Fruit fly (Drosophila melanogaster) whole organism, embryonic: ENCODE data around the gene Ns4.

ENCODE experiments used
- ATbp ChIP-seq: fragments of 200-800 bp; sonication (Bioruptor generic); optimal IDR thresholded peaks from 2 replicates; lab custom pipeline; 2017; ENCODE audit warnings: missing biosample characterization, mild to moderate bottlenecking, missing genetic modification characterization, missing genetic modification reagents
- BEAF-32 ChIP-seq: fragments of 200-800 bp; sonication (Bioruptor generic); optimal IDR thresholded peaks from 3 replicates; lab custom pipeline; 2017; ENCODE audit warnings: missing biosample characterization, missing genetic modification characterization, mild to moderate bottlenecking, moderate library complexity, missing genetic modification reagents
- CG10543 ChIP-seq: fragments of 200-800 bp; sonication (Bioruptor generic); optimal IDR thresholded peaks from 3 replicates; lab custom pipeline; 2017; ENCODE audit warnings: missing biosample characterization, mild to moderate bottlenecking, missing genetic modification characterization, moderate library complexity
- CG11093 ChIP-seq: fragments of 200-800 bp; sonication (Bioruptor generic); IDR thresholded peaks from 3 replicates; pipeline ENCODE4 v1.3.6; 2022; ENCODE audit warnings: missing biosample characterization, missing genetic modification characterization
- CG11696 ChIP-seq: fragments of 200-800 bp; sonication (Bioruptor generic); IDR thresholded peaks from 2 replicates; pipeline ENCODE4 v1.3.6; 2022; ENCODE audit warnings: missing biosample characterization, missing genetic modification characterization
- CG12299 ChIP-seq: fragments of 200-800 bp; sonication (Bioruptor generic); optimal IDR thresholded peaks from 2 replicates; lab custom pipeline; 2018; ENCODE audit warnings: missing biosample characterization, mild to moderate bottlenecking, missing genetic modification characterization
- CG13424 ChIP-seq: fragments of 200-800 bp; sonication (Bioruptor generic); optimal IDR thresholded peaks from 2 replicates; lab custom pipeline; 2019; ENCODE audit warnings: missing biosample characterization, mild to moderate bottlenecking, missing genetic modification characterization, moderate library complexity
- CG14860 ChIP-seq: fragments of 200-800 bp; sonication (Bioruptor generic); IDR thresholded peaks from 3 replicates; pipeline ENCODE4 v1.3.6; 2022; ENCODE audit warnings: missing biosample characterization, missing genetic modification characterization; ENCODE audit not compliant: partially characterized antibody
- CG15514 ChIP-seq: fragments of 200-800 bp; sonication (Bioruptor generic); optimal IDR thresholded peaks from 3 replicates; lab custom pipeline; 2017; ENCODE audit warnings: missing biosample characterization, missing genetic modification characterization, mild to moderate bottlenecking, moderate library complexity, missing genetic modification reagents
- CG2129 ChIP-seq: fragments of 200-800 bp; sonication (Bioruptor generic); IDR thresholded peaks from 2 replicates; pipeline ENCODE4 v1.3.6; 2022; ENCODE audit warnings: missing biosample characterization, missing genetic modification characterization; ENCODE audit not compliant: partially characterized antibody
- CG31388 ChIP-seq: fragments of 200-800 bp; sonication (Bioruptor generic); optimal IDR thresholded peaks from 2 replicates; lab custom pipeline; 2016; ENCODE audit warnings: missing biosample characterization, missing genetic modification characterization
- CG3281 ChIP-seq: fragments of 200-800 bp; sonication (Bioruptor generic); optimal IDR thresholded peaks from 3 replicates; lab custom pipeline; 2017; ENCODE audit warnings: missing biosample characterization, mild to moderate bottlenecking, missing genetic modification characterization
- CG34376 ChIP-seq: fragments of 200-800 bp; sonication (Bioruptor generic); optimal IDR thresholded peaks from 2 replicates; lab custom pipeline; 2018; ENCODE audit warnings: missing biosample characterization, mild to moderate bottlenecking, missing genetic modification characterization
- CG3847 ChIP-seq: fragments of 200-800 bp; sonication (Bioruptor generic); IDR thresholded peaks from 2 replicates; pipeline ENCODE4 v1.3.6; 2022; ENCODE audit warnings: missing biosample characterization, missing genetic modification characterization
- CG6654 ChIP-seq: fragments of 200-800 bp; sonication (Bioruptor generic); optimal IDR thresholded peaks from 2 replicates; lab custom pipeline; 2017; ENCODE audit warnings: missing biosample characterization, mild to moderate bottlenecking, missing genetic modification characterization
- CG7372 ChIP-seq: fragments of 200-800 bp; sonication (Bioruptor generic); IDR thresholded peaks from 2 replicates; pipeline ENCODE4 v1.3.6; 2022; ENCODE audit warnings: missing biosample characterization, missing genetic modification characterization
- CG8281 ChIP-seq: fragments of 200-800 bp; sonication (Bioruptor generic); optimal IDR thresholded peaks from 2 replicates; lab custom pipeline; 2018; ENCODE audit warnings: missing biosample characterization, mild to moderate bottlenecking, missing genetic modification characterization, moderate library complexity
- CG8765 ChIP-seq: fragments of 200-800 bp; sonication (Bioruptor generic); IDR thresholded peaks from 2 replicates; pipeline ENCODE4 v1.3.6; 2022; ENCODE audit warnings: missing biosample characterization, missing genetic modification characterization
- CG9876 ChIP-seq: fragments of 200-800 bp; sonication (Bioruptor generic); optimal IDR thresholded peaks from 2 replicates; lab custom pipeline; 2016; ENCODE audit warnings: missing biosample characterization, missing genetic modification characterization
- Chrac-16 ChIP-seq: fragments of 200-800 bp; sonication (Bioruptor generic); optimal IDR thresholded peaks from 3 replicates; lab custom pipeline; 2016; ENCODE audit warnings: missing biosample characterization, missing genetic modification characterization
- D19B ChIP-seq: fragments of 200-800 bp; sonication (Bioruptor generic); optimal IDR thresholded peaks from 2 replicates; lab custom pipeline; 2017; ENCODE audit warnings: missing biosample characterization, mild to moderate bottlenecking, missing genetic modification characterization
- Dref ChIP-seq: fragments of 200-800 bp; sonication (Bioruptor generic); IDR thresholded peaks from 2 replicates; pipeline ENCODE4 v1.3.6; 2022; ENCODE audit warnings: missing biosample characterization, missing genetic modification characterization
- ERR ChIP-seq: fragments of 200-800 bp; sonication (Bioruptor generic); optimal IDR thresholded peaks from 2 replicates; lab custom pipeline; 2016; ENCODE audit warnings: missing biosample characterization, missing genetic modification characterization
- Fer3 ChIP-seq: fragments of 200-800 bp; sonication (Bioruptor generic); optimal IDR thresholded peaks from 2 replicates; lab custom pipeline; 2018; ENCODE audit warnings: missing biosample characterization, mild to moderate bottlenecking, missing genetic modification characterization, moderate library complexity
- H15 ChIP-seq: fragments of 200-800 bp; sonication (Bioruptor generic); IDR thresholded peaks from 3 replicates; pipeline ENCODE4 v1.3.6; 2022; ENCODE audit warnings: missing biosample characterization, missing genetic modification characterization
- Hr51 ChIP-seq, 2 experiments: fragments of 200-800 bp; sonication (Bioruptor generic); optimal IDR thresholded peaks; 2 replicates in 1 of 2; 3 replicates in 1 of 2; lab custom pipeline; 2016 to 2018; ENCODE audit warnings: missing biosample characterization in 2 of 2, missing genetic modification characterization in 2 of 2, mild to moderate bottlenecking in 1 of 2, moderate library complexity in 1 of 2
- Lhr ChIP-seq: fragments of 200-800 bp; sonication (Bioruptor generic); optimal IDR thresholded peaks from 3 replicates; lab custom pipeline; 2017; ENCODE audit warnings: mild to moderate bottlenecking, missing biosample characterization, missing genetic modification reagents, missing genetic modification characterization
- Lim3 ChIP-seq: fragments of 200-800 bp; sonication (Bioruptor generic); IDR thresholded peaks from 2 replicates; pipeline ENCODE4 v1.3.6; 2022; ENCODE audit warnings: missing biosample characterization, missing genetic modification characterization
- Oaz ChIP-seq: fragments of 200-800 bp; sonication (Bioruptor generic); IDR thresholded peaks from 2 replicates; pipeline ENCODE4 v1.3.6; 2022; ENCODE audit warnings: missing biosample characterization, missing genetic modification characterization
- Poxn ChIP-seq: fragments of 200-800 bp; sonication (Bioruptor generic); IDR thresholded peaks from 2 replicates; pipeline ENCODE4 v1.3.6; 2022; ENCODE audit warnings: missing biosample characterization, missing genetic modification characterization
- Ptx1 ChIP-seq: fragments of 200-800 bp; sonication (Bioruptor generic); IDR thresholded peaks from 2 replicates; pipeline ENCODE4 v1.3.6; 2022; ENCODE audit warnings: missing biosample characterization, missing genetic modification characterization
- Spps ChIP-seq: fragments of 200-800 bp; sonication (Bioruptor generic); optimal IDR thresholded peaks from 2 replicates; lab custom pipeline; 2018; ENCODE audit warnings: missing biosample characterization, mild to moderate bottlenecking, missing genetic modification characterization
- Xbp1 ChIP-seq: fragments of 200-800 bp; sonication (Bioruptor generic); optimal IDR thresholded peaks from 3 replicates; lab custom pipeline; 2016; ENCODE audit warnings: missing biosample characterization, mild to moderate bottlenecking, missing genetic modification characterization
- aop ChIP-seq: fragments of 200-800 bp; sonication (Bioruptor generic); IDR thresholded peaks from 2 replicates; pipeline ENCODE4 v1.3.6; 2022; ENCODE audit warnings: missing biosample characterization, missing genetic modification characterization
- chn ChIP-seq: fragments of 200-800 bp; sonication (Bioruptor generic); optimal IDR thresholded peaks from 2 replicates; lab custom pipeline; 2016; ENCODE audit warnings: missing biosample characterization, missing genetic modification characterization
- fd64A ChIP-seq: fragments of 200-800 bp; sonication (Bioruptor generic); optimal IDR thresholded peaks from 3 replicates; lab custom pipeline; 2018; ENCODE audit warnings: missing biosample characterization, mild to moderate bottlenecking, missing genetic modification characterization
- fru ChIP-seq: fragments of >200 bp; optimal IDR thresholded peaks from 2 replicates; lab custom pipeline; 2017
- gem ChIP-seq: fragments of 200-800 bp; sonication (Bioruptor generic); optimal IDR thresholded peaks from 2 replicates; lab custom pipeline; 2019; ENCODE audit warnings: missing biosample characterization, mild to moderate bottlenecking, missing genetic modification characterization, moderate library complexity
- grn ChIP-seq: fragments of 200-800 bp; sonication (Bioruptor generic); optimal IDR thresholded peaks from 3 replicates; lab custom pipeline; 2017; ENCODE audit warnings: missing biosample characterization, missing genetic modification characterization
- h ChIP-seq: fragments of >200 bp; optimal IDR thresholded peaks from 2 replicates; lab custom pipeline; 2017
- jigr1 ChIP-seq: fragments of 200-800 bp; sonication (Bioruptor generic); IDR thresholded peaks from 3 replicates; pipeline ENCODE4 v1.3.6; 2022; ENCODE audit warnings: missing biosample characterization, missing genetic modification characterization
- kay ChIP-seq: fragments of 200-800 bp; sonication (Bioruptor generic); optimal IDR thresholded peaks from 2 replicates; lab custom pipeline; 2016; ENCODE audit warnings: missing biosample characterization, missing genetic modification characterization
- kni ChIP-seq: fragments of 200-800 bp; sonication (Bioruptor generic); optimal IDR thresholded peaks from 3 replicates; lab custom pipeline; 2017; ENCODE audit warnings: mild to moderate bottlenecking, missing biosample characterization, missing genetic modification reagents, missing genetic modification characterization
- maf-S ChIP-seq: fragments of 200-800 bp; sonication (Bioruptor generic); optimal IDR thresholded peaks from 2 replicates; lab custom pipeline; 2016; ENCODE audit warnings: missing biosample characterization, missing genetic modification characterization
- p53 ChIP-seq: fragments of 200-800 bp; sonication (Bioruptor generic); optimal IDR thresholded peaks from 2 replicates; lab custom pipeline; 2016; ENCODE audit warnings: missing biosample characterization, missing genetic modification characterization
- rib ChIP-seq: fragments of 200-800 bp; sonication (Bioruptor generic); IDR thresholded peaks from 2 replicates; pipeline ENCODE4 v1.3.6; 2022; ENCODE audit warnings: missing biosample characterization, missing genetic modification characterization
- run ChIP-seq: fragments of 200-800 bp; sonication (Bioruptor generic); optimal IDR thresholded peaks from 3 replicates; lab custom pipeline; 2018; ENCODE audit warnings: missing biosample characterization, mild to moderate bottlenecking, missing genetic modification characterization
- shn ChIP-seq: fragments of 200-800 bp; sonication (Bioruptor generic); optimal IDR thresholded peaks from 3 replicates; lab custom pipeline; 2016; ENCODE audit warnings: missing biosample characterization, missing genetic modification characterization
- sima ChIP-seq: fragments of 200-800 bp; sonication (Bioruptor generic); optimal IDR thresholded peaks from 2 replicates; lab custom pipeline; 2016; ENCODE audit warnings: missing biosample characterization, missing genetic modification characterization
- slbo ChIP-seq: fragments of 200-800 bp; sonication (Bioruptor generic); IDR thresholded peaks from 2 replicates; pipeline ENCODE4 v1.3.6; 2022; ENCODE audit warnings: missing biosample characterization, missing genetic modification characterization
- sqz ChIP-seq: fragments of 200-800 bp; sonication (Bioruptor generic); optimal IDR thresholded peaks from 3 replicates; lab custom pipeline; 2018; ENCODE audit warnings: missing biosample characterization, mild to moderate bottlenecking, missing genetic modification characterization
- tup ChIP-seq: fragments of 200-800 bp; sonication (Bioruptor generic); optimal IDR thresholded peaks from 2 replicates; lab custom pipeline; 2016; ENCODE audit warnings: missing biosample characterization, mild to moderate bottlenecking, missing genetic modification characterization, moderate library complexity
- z ChIP-seq: fragments of 200-800 bp; sonication (Bioruptor generic); IDR thresholded peaks from 3 replicates; pipeline ENCODE4 v1.3.6; 2022; ENCODE audit warnings: missing biosample characterization, missing genetic modification characterization

Gene Ns4

DNA sequence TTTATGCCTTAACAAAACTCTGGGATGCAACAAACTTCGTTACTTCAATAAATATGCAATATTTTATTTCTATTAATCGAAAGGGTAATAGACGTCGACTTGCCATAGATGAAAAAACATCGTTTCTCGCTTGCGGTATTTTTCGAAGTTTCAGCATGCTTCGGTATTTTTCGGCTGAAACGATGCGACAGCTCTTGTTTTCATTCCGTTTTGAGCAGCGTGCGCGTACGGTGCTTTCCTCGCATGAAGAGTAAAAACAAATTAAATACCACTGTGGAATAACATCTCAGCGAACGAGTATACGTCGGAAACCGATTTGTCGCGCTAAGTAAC, 45.2 kb downstream of the Ns4 start, which contains the start of gene CG9328 (continued):
- TF ChIP-seq slbo (GFP tag; lab: Robert Waterston, UW) (peak; percentile 39; the same call in 1 of the 2 replicates), CG3281 (no peak), CG15514 (GFP tag; lab: Kevin White, UChicago) (peak; percentile 65), CG11696 (no peak), CG2129 (GFP tag; lab: Robert Waterston, UW) (no peak), Spps (tag; lab: Kevin White, UChicago) (peak; percentile 12), CG13424 (tag; lab: Kevin White, UChicago) (peak; percentile 12), run (tag; lab: Kevin White, UChicago) (no peak), shn (GFP tag; lab: Kevin White, UChicago) (peak; percentile 33), CG9876 (GFP tag; lab: Kevin White, UChicago) (no peak), BEAF-32 (GFP tag; lab: Kevin White, UChicago) (peak; percentile 66), kay (no peak), Hr51 (GFP tag; optimal IDR thresholded peaks at IDR 0.05; lab: Kevin White, UChicago) (peak in 1 of 2 experiments; percentile 28), CG11093 (GFP tag; lab: Robert Waterston, UW) (no peak), tup (GFP tag; lab: Kevin White, UChicago) (no peak), Oaz (no peak), rib (peak; percentile 62; the same call in 1 of the 2 replicates), gem (tag; lab: Kevin White, UChicago) (peak; percentile 66), CG8765 (GFP tag; lab: Robert Waterston, UW) (no peak), h (lab: Kevin White, UChicago) (no peak), ERR (GFP tag; lab: Kevin White, UChicago) (no peak), Lim3 (no peak), CG6654 (no peak), CG31388 (GFP tag; lab: Kevin White, UChicago) (no peak), Chrac-16 (GFP tag; lab: Kevin White, UChicago) (no peak), ATbp (no peak), Xbp1 (GFP tag; lab: Kevin White, UChicago) (peak; percentile 36), jigr1 (GFP tag; lab: Robert Waterston, UW) (no peak), CG3847 (no peak), maf-S (GFP tag; lab: Kevin White, UChicago) (no peak), Dref (GFP tag; lab: Robert Waterston, UW) (no peak), CG14860 (0 out of 3 replicates have a peak, but pooled peaks have one; percentile 34), H15 (no peak), kni (GFP tag; lab: Kevin White, UChicago) (no peak), chn (GFP tag; lab: Kevin White, UChicago) (no peak), Fer3 (peak; percentile 32), CG12299 (tag; lab: Kevin White, UChicago) (peak; percentile 13), sqz (GFP tag; lab: Kevin White, UChicago) (no peak), aop (GFP tag; lab: Robert Waterston, UW) (no peak), fd64A (GFP tag; lab: Kevin White, UChicago) (no peak), D19B (peak; percentile 1), Poxn (GFP tag; lab: Robert Waterston, UW) (no peak), Lhr (GFP tag; lab: Kevin White, UChicago) (peak; percentile 33), CG10543 (GFP tag; lab: Kevin White, UChicago) (peak; percentile 41), Ptx1 (GFP tag; lab: Robert Waterston, UW) (peak; percentile 27; the same call in 1 of the 2 replicates), CG34376 (GFP tag; lab: Kevin White, UChicago) (peak; percentile 40), fru (lab: Kevin White, UChicago) (no peak), CG8281 (no peak), grn (GFP tag; lab: Kevin White, UChicago) (no peak), z (GFP tag; lab: Robert Waterston, UW) (no peak), sima (GFP tag; lab: Kevin White, UChicago) (no peak), p53 (GFP tag; lab: Kevin White, UChicago) (no peak), CG7372 (GFP tag; lab: Robert Waterston, UW) (no peak)
